Worm (Caenorhabditis elegans): ENCODE measurements around the gene tag-340.
A peak's percentile ranks its signal among the peaks of the same experiment; 100 is the strongest.

The tag-340 gene

ce11 chrIII:4870478-4870877 is 29.8 kb upstream of the tag-340 start, which contains the start of gene gipc-1:
Gene gipc-1, plus strand, starts transcription at chrIII:4870778.
- no peak for TF ChIP-seq pha-4 (GFP tag; IDR thresholded peaks at IDR 0.05)
- no peak for TF ChIP-seq pha-4 (tag; optimal IDR thresholded peaks at IDR 0.05)
- no peak for TF ChIP-seq nhr-111 (GFP tag; optimal IDR thresholded peaks at IDR 0.05)
- TF ChIP-seq F26F4.8 (GFP tag; conservative IDR thresholded peaks at IDR 0.05) = no peak
- no peak for TF ChIP-seq hif-1 (tag; optimal IDR thresholded peaks at IDR 0.05)
- TF ChIP-seq php-3 (GFP tag; IDR thresholded peaks at IDR 0.05) = no peak
- TF ChIP-seq lin-1 (GFP tag; IDR thresholded peaks at IDR 0.05) = no peak
- no peak for TF ChIP-seq ama-1 (optimal IDR thresholded peaks at IDR 0.05)
- no peak for TF ChIP-seq hmg-1.1 (GFP tag; IDR thresholded peaks at IDR 0.05)
- TF ChIP-seq lsy-2 (tag; optimal IDR thresholded peaks at IDR 0.05) = no peak
- no peak for TF ChIP-seq zip-11 (GFP tag; IDR thresholded peaks at IDR 0.05)
- TF ChIP-seq lir-3 (tag; optimal IDR thresholded peaks at IDR 0.05) = no peak
- TF ChIP-seq nhr-102 (tag; optimal IDR thresholded peaks at IDR 0.05) = no peak
- no peak for TF ChIP-seq R02D3.7 (tag; optimal IDR thresholded peaks at IDR 0.05)
- no peak for TF ChIP-seq ceh-32 (tag; optimal IDR thresholded peaks at IDR 0.05; ENCODE audit: poor library complexity)
- TF ChIP-seq egl-43 (GFP tag; IDR thresholded peaks at IDR 0.05) = no peak
- no peak for TF ChIP-seq unc-62 (GFP tag; optimal IDR thresholded peaks at IDR 0.05 in 1 of 2)
- TF ChIP-seq unc-62 (tag; optimal IDR thresholded peaks at IDR 0.05) = no peak
- TF ChIP-seq mdl-1 (tag; optimal IDR thresholded peaks at IDR 0.05) = no peak
- no peak for TF ChIP-seq ceh-20 (GFP tag; IDR thresholded peaks at IDR 0.05)
- TF ChIP-seq tra-1 (GFP tag; IDR thresholded peaks at IDR 0.05) = no peak

ce11 chrIII:4873395-4873794 is 26.9 kb upstream of the tag-340 start:
- TF ChIP-seq aha-1 (tag) (peak; percentile 96), lim-7 (GFP tag; IDR thresholded peaks at IDR 0.05) (no peak), nhr-102 (tag; optimal IDR thresholded peaks at IDR 0.05) (no peak), Y75B8A.6 (GFP tag; IDR thresholded peaks at IDR 0.05) (no peak), nhr-10 (tag; optimal IDR thresholded peaks at IDR 0.05) (no peak), ceh-32 (tag; optimal IDR thresholded peaks at IDR 0.05; ENCODE audit: poor library complexity) (no peak)

- no peak for TF ChIP-seq unc-39 (tag; optimal IDR thresholded peaks at IDR 0.05)
- no peak for TF ChIP-seq nhr-48 (tag; optimal IDR thresholded peaks at IDR 0.05)
- no peak for TF ChIP-seq lsy-2 (tag; optimal IDR thresholded peaks at IDR 0.05)
- no peak for TF ChIP-seq ceh-20 (GFP tag; IDR thresholded peaks at IDR 0.05)
- no peak for TF ChIP-seq nhr-76 (tag; optimal IDR thresholded peaks at IDR 0.05)
- no peak for TF ChIP-seq pha-4 (GFP tag; IDR thresholded peaks at IDR 0.05)
- no peak for TF ChIP-seq pha-4 (tag; optimal IDR thresholded peaks at IDR 0.05)
- no peak for TF ChIP-seq nhr-42 (GFP tag; IDR thresholded peaks at IDR 0.05)
- TF ChIP-seq arid-1 (GFP tag; conservative IDR thresholded peaks at IDR 0.05) = no peak
- no peak for TF ChIP-seq R02D3.7 (tag; optimal IDR thresholded peaks at IDR 0.05)
- TF ChIP-seq ceh-62 (tag; optimal IDR thresholded peaks at IDR 0.05) = no peak
- no peak for TF ChIP-seq php-3 (GFP tag; IDR thresholded peaks at IDR 0.05)
- TF ChIP-seq hlh-11 (tag; optimal IDR thresholded peaks at IDR 0.05) = no peak
- TF ChIP-seq F49E8.2 (tag; optimal IDR thresholded peaks at IDR 0.05; ENCODE audit: borderline replicate concordance) = no peak
- TF ChIP-seq spr-1 (tag; optimal IDR thresholded peaks at IDR 0.05) = no peak
- TF ChIP-seq nhr-28 (tag; optimal IDR thresholded peaks at IDR 0.05) = no peak
Measured at ce11 chrIII:4874671-4875070, 25.6 kb upstream of the tag-340 start, which contains the start of gene C35D10.12. Gene C35D10.12, minus strand, starts transcription at chrIII:4874771.

ce11 chrIII:4875663-4876062 is 24.6 kb upstream of the tag-340 start:
- TF ChIP-seq unc-62 (GFP tag; optimal IDR thresholded peaks at IDR 0.05 in 1 of 2) (peak in 1 of 2 experiments; percentile 77), unc-62 (tag; optimal IDR thresholded peaks at IDR 0.05) (no peak), ZK546.5 (tag; optimal IDR thresholded peaks at IDR 0.05) (no peak), hmg-1.1 (GFP tag; IDR thresholded peaks at IDR 0.05) (peak; percentile 53; the same call in 1 of the 2 replicates)
